Worm (Caenorhabditis elegans) whole organism, L4 larva: ENCODE results near the gene F01G4.6.
"Not testable (repeated sequence)": the region's sequence is repeated elsewhere in the genome, so short reads cannot be mapped to it uniquely, and the experiment has no call there.

ENCODE experiments used
- F10B5.3 ChIP-seq: sonication (generic microtip); optimal IDR thresholded peaks from 2 replicates; lab custom pipeline; 2016; ENCODE audit warnings: mild to moderate bottlenecking, missing genetic modification characterization, missing compliant biosample characterization
- F37D6.2 ChIP-seq: sonication (generic microtip); optimal IDR thresholded peaks from 2 replicates; lab custom pipeline; 2016; ENCODE audit warnings: mild to moderate bottlenecking, missing genetic modification characterization, missing compliant biosample characterization
- F49E8.2 ChIP-seq: sonication (generic microtip); optimal IDR thresholded peaks from 2 replicates; lab custom pipeline; 2016; ENCODE audit warnings: missing compliant biosample characterization, mild to moderate bottlenecking, missing genetic modification characterization, borderline replicate concordance
- T20F7.1 ChIP-seq: fragments of 200-800 bp; sonication (Bioruptor generic); optimal IDR thresholded peaks from 2 replicates; lab custom pipeline; 2018; ENCODE audit warnings: mild to moderate bottlenecking, missing genetic modification characterization, missing compliant biosample characterization
- T26A8.4 ChIP-seq: fragments of 200-800 bp; sonication (Bioruptor generic); IDR thresholded peaks from 2 replicates; pipeline ENCODE4 v1.3.6; 2022; ENCODE audit warnings: missing genetic modification characterization, missing compliant biosample characterization
- Y48G9A.11 ChIP-seq: fragments of 200-800 bp; sonication (Bioruptor generic); IDR thresholded peaks from 2 replicates; pipeline ENCODE4 v1.3.6; 2022; ENCODE audit warnings: missing genetic modification reagents, missing genetic modification characterization, missing compliant biosample characterization
- ZK546.5 ChIP-seq, 2 experiments: sonication (generic microtip); optimal IDR thresholded peaks; 2 replicates each; lab custom pipeline; 2017; ENCODE audit warnings: missing biosample characterization in 2 of 2, missing genetic modification characterization in 2 of 2
- arid-1 ChIP-seq: fragments of 200-800 bp; sonication (Bioruptor generic); conservative IDR thresholded peaks from 2 replicates; pipeline ENCODE4 v1.3.6; 2022; ENCODE audit warnings: missing genetic modification reagents, missing genetic modification characterization, missing compliant biosample characterization
- ceh-20 ChIP-seq: fragments of 200-800 bp; sonication (Bioruptor generic); IDR thresholded peaks from 2 replicates; pipeline ENCODE4 v1.3.6; 2022; ENCODE audit warnings: missing genetic modification reagents, missing genetic modification characterization, missing compliant biosample characterization
- ceh-44 ChIP-seq: fragments of 200-800 bp; sonication (Bioruptor generic); IDR thresholded peaks from 2 replicates; pipeline ENCODE4 v1.3.6; 2022; ENCODE audit warnings: missing genetic modification reagents, missing genetic modification characterization, missing compliant biosample characterization
- ctbp-1 ChIP-seq: fragments of 200-800 bp; sonication (Bioruptor generic); IDR thresholded peaks from 2 replicates; pipeline ENCODE4 v1.3.6; 2022; ENCODE audit warnings: missing genetic modification reagents, missing genetic modification characterization, missing compliant biosample characterization
- daf-16 ChIP-seq, 3 experiments: sonication (generic microtip); optimal IDR thresholded peaks; 2 replicates each; lab custom pipeline; 2016 to 2017; ENCODE audit warnings: missing genetic modification characterization in 3 of 3, missing genetic modification reagents in 3 of 3, mild to moderate bottlenecking in 2 of 3, missing compliant biosample characterization in 2 of 3, missing biosample characterization in 1 of 3, moderate library complexity in 1 of 3
- dmd-6 ChIP-seq: fragments of 200-800 bp; sonication (Bioruptor generic); IDR thresholded peaks from 2 replicates; pipeline ENCODE4 v1.3.6; 2022; ENCODE audit warnings: missing genetic modification reagents, missing genetic modification characterization, missing compliant biosample characterization
- dmd-9 ChIP-seq: fragments of 200-800 bp; sonication (Bioruptor generic); IDR thresholded peaks from 2 replicates; pipeline ENCODE4 v1.3.6; 2022; ENCODE audit warnings: missing genetic modification reagents, missing genetic modification characterization, missing compliant biosample characterization
- dpl-1 ChIP-seq: fragments of 150-350 bp; optimal IDR thresholded peaks from 2 replicates; lab custom pipeline; 2014; ENCODE audit warnings: missing biosample characterization, missing genetic modification reagents, missing genetic modification characterization
- dve-1 ChIP-seq: sonication (generic microtip); optimal IDR thresholded peaks from 2 replicates; lab custom pipeline; 2017; ENCODE audit warnings: antibody characterized with exemption, mild to moderate bottlenecking, missing genetic modification characterization, missing compliant biosample characterization; ENCODE audit not compliant: insufficient read depth
- hif-1 ChIP-seq, 2 experiments: sonication (generic microtip); optimal IDR thresholded peaks; 2 replicates each; lab custom pipeline; 2016 to 2017; ENCODE audit warnings: missing compliant biosample characterization in 2 of 2, missing genetic modification characterization in 2 of 2, missing genetic modification reagents in 2 of 2, missing genotype in 2 of 2, mild to moderate bottlenecking in 1 of 2
- hlh-11 ChIP-seq: fragments of 200-800 bp; sonication (Bioruptor generic); optimal IDR thresholded peaks from 2 replicates; lab custom pipeline; 2018; ENCODE audit warnings: mild to moderate bottlenecking, missing genetic modification characterization, missing compliant biosample characterization
- hlh-30 ChIP-seq: sonication (generic microtip); optimal IDR thresholded peaks from 2 replicates; lab custom pipeline; 2017; ENCODE audit warnings: antibody characterized with exemption, mild to moderate bottlenecking, missing genetic modification characterization, missing compliant biosample characterization; ENCODE audit not compliant: insufficient read depth
- hmg-1.1 ChIP-seq: fragments of 200-800 bp; sonication (Bioruptor generic); IDR thresholded peaks from 2 replicates; pipeline ENCODE4 v1.3.6; 2022; ENCODE audit warnings: missing genetic modification reagents, missing genetic modification characterization, missing compliant biosample characterization
- jun-1 ChIP-seq: fragments of 150-350 bp; optimal IDR thresholded peaks from 2 replicates; lab custom pipeline; 2014; ENCODE audit warnings: missing biosample characterization, missing genetic modification reagents, missing genetic modification characterization
- lin-29 ChIP-seq: fragments of 200-800 bp; sonication (Bioruptor generic); IDR thresholded peaks from 2 replicates; pipeline ENCODE4 v1.3.6; 2022; ENCODE audit warnings: missing genetic modification reagents, missing genetic modification characterization, missing compliant biosample characterization
- lin-38 ChIP-seq: fragments of 200-800 bp; sonication (Bioruptor generic); IDR thresholded peaks from 2 replicates; pipeline ENCODE4 v1.3.6; 2022; ENCODE audit warnings: missing genetic modification reagents, missing genetic modification characterization, missing compliant biosample characterization
- lsy-2 ChIP-seq, 2 experiments: fragments of 150-350 bp in 1 of 2; sonication (generic microtip) in 1 of 2; optimal IDR thresholded peaks; 2 replicates each; lab custom pipeline; 2014 to 2017; ENCODE audit warnings: missing biosample characterization in 2 of 2, missing genetic modification characterization in 2 of 2
- madf-5 ChIP-seq, 2 experiments: fragments of 200-800 bp; sonication (Bioruptor generic); IDR thresholded peaks; 2 replicates each; pipeline ENCODE4 v1.3.6; 2022; ENCODE audit warnings: missing compliant biosample characterization in 2 of 2, missing genetic modification characterization in 2 of 2
- mdl-1 ChIP-seq, 2 experiments: fragments of 150-350 bp in 1 of 2; sonication (generic microtip) in 1 of 2; optimal IDR thresholded peaks; 2 replicates each; lab custom pipeline; 2014 to 2017; ENCODE audit warnings: missing biosample characterization in 2 of 2, missing genetic modification characterization in 2 of 2
- mdt-29 ChIP-seq: fragments of 200-800 bp; sonication (Bioruptor generic); IDR thresholded peaks from 2 replicates; pipeline ENCODE4 v1.3.6; 2022; ENCODE audit warnings: missing genetic modification reagents, missing genetic modification characterization, missing compliant biosample characterization
- mes-2 ChIP-seq: sonication (generic microtip); optimal IDR thresholded peaks from 2 replicates; lab custom pipeline; 2016; ENCODE audit warnings: missing genotype, mild to moderate bottlenecking, missing genetic modification characterization, missing compliant biosample characterization; ENCODE audit not compliant: poor library complexity, severe bottlenecking
- mxl-2 ChIP-seq: fragments of 200-800 bp; sonication (Bioruptor generic); conservative IDR thresholded peaks from 2 replicates; pipeline ENCODE4 v1.3.6; 2022; ENCODE audit warnings: missing genetic modification reagents, missing genetic modification characterization, missing compliant biosample characterization
- mxl-3 ChIP-seq: fragments of 200-800 bp; sonication (Bioruptor generic); optimal IDR thresholded peaks from 2 replicates; lab custom pipeline; 2018; ENCODE audit warnings: mild to moderate bottlenecking, missing genetic modification characterization, missing compliant biosample characterization
- nhr-102 ChIP-seq: sonication (generic microtip); optimal IDR thresholded peaks from 2 replicates; lab custom pipeline; 2016; ENCODE audit warnings: mild to moderate bottlenecking, missing genetic modification characterization, moderate library complexity, missing compliant biosample characterization
- nhr-11 ChIP-seq: fragments of 150-350 bp; optimal IDR thresholded peaks from 2 replicates; lab custom pipeline; 2014; ENCODE audit warnings: missing biosample characterization, missing genetic modification characterization
- nhr-28 ChIP-seq: fragments of 150-350 bp; optimal IDR thresholded peaks from 2 replicates; lab custom pipeline; 2014; ENCODE audit warnings: missing biosample characterization, missing genetic modification characterization
- nhr-41 ChIP-seq: fragments of 200-800 bp; sonication (Bioruptor generic); IDR thresholded peaks from 2 replicates; pipeline ENCODE4 v1.3.6; 2022; ENCODE audit warnings: missing genetic modification reagents, missing genetic modification characterization, missing compliant biosample characterization
- nhr-42 ChIP-seq: fragments of 200-800 bp; sonication (Bioruptor generic); IDR thresholded peaks from 2 replicates; pipeline ENCODE4 v1.3.6; 2022; ENCODE audit warnings: missing genetic modification characterization, missing compliant biosample characterization
- nhr-6 ChIP-seq: fragments of 150-350 bp; optimal IDR thresholded peaks from 2 replicates; lab custom pipeline; 2014; ENCODE audit warnings: missing biosample characterization, missing genetic modification characterization
- nhr-77 ChIP-seq: fragments of 150-350 bp; optimal IDR thresholded peaks from 2 replicates; lab custom pipeline; 2014; ENCODE audit warnings: missing biosample characterization, missing genetic modification characterization
- php-3 ChIP-seq: fragments of 200-800 bp; sonication (Bioruptor generic); IDR thresholded peaks from 2 replicates; pipeline ENCODE4 v1.3.6; 2022; ENCODE audit warnings: missing genetic modification reagents, missing genetic modification characterization, missing compliant biosample characterization
- pqm-1 ChIP-seq: sonication (generic microtip); optimal IDR thresholded peaks from 2 replicates; lab custom pipeline; 2017; ENCODE audit warnings: missing biosample characterization, missing genetic modification characterization
- snpc-1.2 ChIP-seq: fragments of 200-800 bp; sonication (Bioruptor generic); IDR thresholded peaks from 2 replicates; pipeline ENCODE4 v1.3.6; 2022; ENCODE audit warnings: missing genetic modification reagents, missing genetic modification characterization, missing compliant biosample characterization
- tra-1 ChIP-seq: fragments of 200-800 bp; sonication (Bioruptor generic); IDR thresholded peaks from 2 replicates; pipeline ENCODE4 v1.3.6; 2022; ENCODE audit warnings: missing genetic modification reagents, missing genetic modification characterization, missing compliant biosample characterization
- unc-62 ChIP-seq, 3 experiments: fragments of 150-350 bp in 1 of 3; sonication (generic microtip); optimal IDR thresholded peaks in 2 of 3; peaks in 1 of 3; 1 replicate in 1 of 3; 2 replicates in 2 of 3; lab custom pipeline; 2014 to 2017; ENCODE audit warnings: missing biosample characterization in 3 of 3, missing genetic modification characterization in 3 of 3, missing genetic modification reagents in 3 of 3, missing genotype in 1 of 3
- vab-7 ChIP-seq: fragments of 200-800 bp; sonication (Bioruptor generic); IDR thresholded peaks from 2 replicates; pipeline ENCODE4 v1.3.6; 2022; ENCODE audit warnings: missing genetic modification reagents, missing genetic modification characterization, missing compliant biosample characterization
- zfp-2 ChIP-seq: sonication (generic microtip); optimal IDR thresholded peaks from 2 replicates; lab custom pipeline; 2016; ENCODE audit warnings: mild to moderate bottlenecking, missing genetic modification characterization, missing compliant biosample characterization
- zfp-3 ChIP-seq: fragments of 200-800 bp; sonication (Bioruptor generic); conservative IDR thresholded peaks from 2 replicates; pipeline ENCODE4 v1.3.6; 2022; ENCODE audit warnings: missing genetic modification reagents, missing genetic modification characterization, missing compliant biosample characterization

The F01G4.6 gene

DNA sequence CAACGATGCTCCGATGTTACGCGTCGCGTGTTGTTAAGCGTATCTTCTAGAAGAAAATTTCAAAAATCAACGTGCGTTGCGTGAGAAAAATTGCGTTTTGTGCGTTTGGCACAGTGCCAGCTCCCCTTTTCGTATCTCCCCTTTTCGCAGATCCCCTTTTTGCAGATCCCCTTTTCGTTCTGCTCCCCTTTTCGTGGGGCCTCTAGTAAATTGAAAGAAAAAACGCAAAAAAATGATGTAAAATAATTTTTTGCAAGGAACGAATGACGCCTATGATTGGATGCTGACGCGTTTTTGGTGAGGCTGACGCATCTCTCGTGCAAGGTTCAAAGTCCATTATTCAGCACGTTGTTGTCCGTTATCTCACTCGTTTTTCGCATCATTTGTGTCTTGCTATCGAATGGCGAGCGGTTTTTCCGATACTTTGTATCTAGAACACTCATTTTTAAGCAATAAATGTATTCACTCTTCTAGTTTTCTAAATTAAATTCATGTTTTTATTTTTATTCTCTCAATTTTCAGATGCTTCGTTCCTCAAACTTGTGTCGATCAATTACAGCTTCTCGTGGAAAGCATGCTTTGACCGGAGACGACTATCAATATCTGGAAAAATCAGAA is 29.9 kb upstream of the F01G4.6 start, which contains the start of gene cpt-2 (continued):
- TF ChIP-seq php-3 (GFP tag; lab: Robert Waterston, UW) (peak; percentile 79), ceh-44 (GFP tag; lab: Robert Waterston, UW) (peak; percentile 86), lin-29 (peak; percentile 79), nhr-11 (tag; lab: Kevin White, UChicago) (peak; percentile 75), mdt-29 (GFP tag; lab: Robert Waterston, UW) (peak; percentile 85), madf-5 (GFP tag; IDR thresholded peaks at IDR 0.05; lab: Robert Waterston, UW) (0 out of 4 replicates have a peak, but pooled peaks of 1 of the 2 experiments have one; percentile 58), daf-16 (GFP tag; optimal IDR thresholded peaks at IDR 0.05; lab: Kevin White, UChicago) (peak; percentile 13 to 73), daf-16 (tag; optimal IDR thresholded peaks at IDR 0.05; lab: Kevin White, UChicago) (peak; percentile 77), nhr-28 (tag; lab: Kevin White, UChicago) (peak; percentile 96), nhr-6 (tag; lab: Kevin White, UChicago) (peak; percentile 25), hlh-30 (tag; lab: Kevin White, UChicago) (peak; percentile 70), unc-62 (GFP tag; optimal IDR thresholded peaks at IDR 0.05 in 1 of 2; lab: Kevin White, UChicago) (peak in 1 of 2 experiments; percentile 97), lin-38 (GFP tag; lab: Robert Waterston, UW) (peak; percentile 91), snpc-1.2 (peak; percentile 82), hmg-1.1 (GFP tag; lab: Robert Waterston, UW) (peak; percentile 83), mes-2 (peak; percentile 92), vab-7 (peak; percentile 87), arid-1 (GFP tag; lab: Robert Waterston, UW) (peak; percentile 90), dve-1 (tag; lab: Kevin White, UChicago) (peak; percentile 92), F49E8.2 (tag; lab: Kevin White, UChicago) (peak; percentile 61), zfp-2 (tag; lab: Kevin White, UChicago) (peak; percentile 32), nhr-41 (GFP tag; lab: Robert Waterston, UW) (peak; percentile 45; the same call in 1 of the 2 replicates), ctbp-1 (GFP tag; lab: Robert Waterston, UW) (peak; percentile 91), mxl-3 (GFP tag; lab: Kevin White, UChicago) (peak; percentile 90), pqm-1 (tag; lab: Kevin White, UChicago) (peak; percentile 35), mxl-2 (GFP tag; lab: Robert Waterston, UW) (peak; percentile 60; the same call in 1 of the 2 replicates), T26A8.4 (peak; percentile 93), dmd-6 (GFP tag; lab: Robert Waterston, UW) (peak; percentile 94), ceh-20 (GFP tag; lab: Robert Waterston, UW) (peak; percentile 94), hif-1 (tag; optimal IDR thresholded peaks at IDR 0.05; lab: Kevin White, UChicago) (peak in 1 of 2 experiments; percentile 57), T20F7.1 (peak; percentile 79), F37D6.2 (peak; percentile 74), hlh-11 (tag; lab: Kevin White, UChicago) (peak; percentile 85), ZK546.5 (tag; optimal IDR thresholded peaks at IDR 0.05; lab: Kevin White, UChicago) (peak in 1 of 2 experiments; percentile 52), dmd-9 (GFP tag; lab: Robert Waterston, UW) (peak; percentile 91), F10B5.3 (tag; lab: Kevin White, UChicago) (peak; percentile 43), mdl-1 (tag; optimal IDR thresholded peaks at IDR 0.05; lab: Kevin White, UChicago) (peak; percentile 5 to 77), nhr-102 (tag; lab: Kevin White, UChicago) (peak; percentile 70), zfp-3 (GFP tag; lab: Robert Waterston, UW) (peak; percentile 80), nhr-42 (GFP tag; lab: Robert Waterston, UW) (peak; percentile 87), tra-1 (GFP tag; lab: Robert Waterston, UW) (peak; percentile 90), Y48G9A.11 (peak; percentile 90), jun-1 (tag; lab: Kevin White, UChicago) (peak; percentile 40), nhr-77 (peak; percentile 91), lsy-2 (tag; optimal IDR thresholded peaks at IDR 0.05; lab: Kevin White, UChicago) (peak; percentile 49 to 92), dpl-1 (GFP tag; lab: Kevin White, UChicago) (peak; percentile 76)
- TF ChIP-seq unc-62 (tag; optimal IDR thresholded peaks at IDR 0.05; lab: Kevin White, UChicago), result not testable (repeated sequence)
